Worm (Caenorhabditis elegans): Measurements from ENCODE around the gene Y53G8B.2.

DNA sequence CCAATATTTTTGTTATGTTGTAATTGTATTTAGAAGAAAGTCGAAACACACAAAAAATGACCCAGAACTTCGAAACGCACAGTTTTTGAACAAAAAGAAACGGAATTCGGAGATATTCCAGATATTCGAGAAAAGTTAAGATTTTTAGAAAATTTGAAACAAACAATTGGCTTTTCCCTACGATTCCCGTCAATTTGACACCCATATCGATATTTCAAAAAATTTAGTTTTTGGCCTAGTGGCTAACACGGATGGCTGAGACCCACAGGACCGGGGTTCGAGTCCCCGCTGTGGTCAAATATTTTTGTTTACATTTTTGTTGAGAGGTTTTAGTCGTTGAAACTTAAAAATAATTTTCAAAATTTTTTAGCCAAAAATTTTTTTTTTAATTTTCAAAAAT lies 1.5 kb upstream of the Y53G8B.2 start:
- TF ChIP-seq F39B2.1 (GFP tag; IDR thresholded peaks at IDR 0.05) (no peak), let-607 (tag; optimal IDR thresholded peaks at IDR 0.05) (no peak), unc-62 (GFP tag; optimal IDR thresholded peaks at IDR 0.05) (no peak), nhr-90 (tag; optimal IDR thresholded peaks at IDR 0.05) (no peak), attf-3 (GFP tag; conservative IDR thresholded peaks at IDR 0.05) (no peak), let-526 (GFP tag; IDR thresholded peaks at IDR 0.05) (no peak), nhr-80 (tag; optimal IDR thresholded peaks at IDR 0.05) (no peak), ceh-40 (GFP tag; IDR thresholded peaks at IDR 0.05) (no peak), bed-2 (GFP tag; IDR thresholded peaks at IDR 0.05) (no peak)

Data from whole organism, young adult.